Worm (Caenorhabditis elegans) whole organism, late embryonic: Measurements from ENCODE around the gene R09E10.8.

Source experiments
- F13H6.1 ChIP-seq: sonication (generic microtip); optimal IDR thresholded peaks from 2 replicates; lab custom pipeline; 2016; ENCODE audit warnings: missing genetic modification characterization, missing compliant biosample characterization
- elt-2 ChIP-seq: sonication (generic microtip); optimal IDR thresholded peaks from 2 replicates; lab custom pipeline; 2016; ENCODE audit warnings: missing genetic modification reagents, missing genetic modification characterization, missing compliant biosample characterization
- eyg-1 ChIP-seq: sonication (generic microtip); optimal IDR thresholded peaks from 2 replicates; lab custom pipeline; 2016; ENCODE audit warnings: missing genotype, missing genetic modification characterization, missing compliant biosample characterization
- nfya-1 ChIP-seq: sonication (generic microtip); optimal IDR thresholded peaks from 2 replicates; lab custom pipeline; 2017; ENCODE audit warnings: missing genetic modification characterization, mild to moderate bottlenecking, missing compliant biosample characterization, antibody characterized with exemption, moderate library complexity
- rnt-1 ChIP-seq: sonication (generic microtip); optimal IDR thresholded peaks from 2 replicates; lab custom pipeline; 2016; ENCODE audit warnings: missing genetic modification characterization, missing compliant biosample characterization

DNA sequence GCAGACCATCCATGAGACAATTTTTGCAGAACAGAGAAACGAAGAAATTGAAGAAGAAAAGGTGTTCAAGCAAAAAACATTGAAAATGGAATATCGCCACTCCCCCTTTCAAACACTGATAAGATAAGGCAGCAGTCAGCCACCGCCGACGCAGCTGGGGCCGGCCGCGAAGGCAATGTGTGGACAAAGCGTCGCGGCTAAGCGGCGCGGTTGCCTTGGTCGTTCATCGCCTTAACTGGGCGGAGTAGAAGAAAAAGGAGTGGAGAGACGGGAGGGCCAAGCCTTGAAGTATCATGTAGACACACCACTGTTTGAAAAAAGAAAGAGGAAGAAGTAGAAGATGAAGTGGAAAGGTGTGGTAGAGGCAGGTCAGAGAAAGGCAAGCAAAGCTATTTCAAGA, 20.7 kb upstream of the R09E10.8 start:
- TF ChIP-seq nfya-1 (tag; lab: Kevin White, UChicago) (no peak), rnt-1 (no peak), elt-2 (peak; percentile 56), F13H6.1 (tag; lab: Kevin White, UChicago) (no peak), eyg-1 (no peak)
